Worm (Caenorhabditis elegans) whole organism, L2 larva: Measurements from ENCODE around the gene fbxa-135.

Source experiments
- F13H6.1 ChIP-seq: sonication (generic microtip); optimal IDR thresholded peaks from 2 replicates; lab custom pipeline; 2016; ENCODE audit warnings: missing genetic modification characterization, missing compliant biosample characterization
- R02D3.7 ChIP-seq: fragments of 150-350 bp; optimal IDR thresholded peaks from 2 replicates; lab custom pipeline; 2014; ENCODE audit warnings: missing biosample characterization, missing genetic modification characterization
- Y55F3AM.14 ChIP-seq: fragments of 200-800 bp; sonication (Bioruptor generic); optimal IDR thresholded peaks from 2 replicates; lab custom pipeline; 2018; ENCODE audit warnings: mild to moderate bottlenecking, missing genetic modification characterization, missing compliant biosample characterization
- ZK546.5 ChIP-seq: sonication (generic microtip); optimal IDR thresholded peaks from 2 replicates; lab custom pipeline; 2017; ENCODE audit warnings: missing biosample characterization, missing genetic modification characterization
- alr-1 ChIP-seq: fragments of 150-350 bp; optimal IDR thresholded peaks from 2 replicates; lab custom pipeline; 2014; ENCODE audit warnings: missing biosample characterization, missing genetic modification characterization
- aly-2 ChIP-seq: fragments of 150-350 bp; optimal IDR thresholded peaks from 2 replicates; lab custom pipeline; 2014; ENCODE audit warnings: missing biosample characterization, missing genetic modification characterization
- ama-1 ChIP-seq: fragments of 150-350 bp; optimal IDR thresholded peaks from 2 replicates; lab custom pipeline; 2018; ENCODE audit warnings: inconsistent platforms
- blmp-1 ChIP-seq: sonication (generic microtip); optimal IDR thresholded peaks from 2 replicates; lab custom pipeline; 2017; ENCODE audit warnings: missing genetic modification characterization, mild to moderate bottlenecking, missing compliant biosample characterization, antibody characterized with exemption, moderate library complexity; ENCODE audit not compliant: insufficient read depth
- ceh-16 ChIP-seq: fragments of 150-350 bp; optimal IDR thresholded peaks from 2 replicates; lab custom pipeline; 2014; ENCODE audit warnings: missing biosample characterization, missing genetic modification characterization
- ceh-82 ChIP-seq: fragments of 150-350 bp; optimal IDR thresholded peaks from 2 replicates; lab custom pipeline; 2014; ENCODE audit warnings: missing biosample characterization, missing genetic modification characterization
- egl-27 ChIP-seq: sonication (generic microtip); optimal IDR thresholded peaks from 3 replicates; lab custom pipeline; 2017; ENCODE audit warnings: missing biosample characterization, missing genetic modification reagents, missing genetic modification characterization
- elt-3 ChIP-seq: sonication (generic microtip); optimal IDR thresholded peaks from 2 replicates; lab custom pipeline; 2017; ENCODE audit warnings: missing biosample characterization, missing genetic modification characterization
- fos-1 ChIP-seq: fragments of 150-350 bp; optimal IDR thresholded peaks from 2 replicates; lab custom pipeline; 2014; ENCODE audit warnings: missing biosample characterization, missing genetic modification characterization
- lin-11 ChIP-seq: fragments of 150-350 bp; sonication (generic microtip); optimal IDR thresholded peaks from 2 replicates; lab custom pipeline; 2014; ENCODE audit warnings: missing biosample characterization, missing genetic modification characterization, inconsistent platforms, mixed read lengths
- lin-13 ChIP-seq: fragments of 150-350 bp; optimal IDR thresholded peaks from 2 replicates; lab custom pipeline; 2014; ENCODE audit warnings: missing biosample characterization, missing genetic modification reagents, missing genetic modification characterization
- lin-39 ChIP-seq: fragments of 150-350 bp; optimal IDR thresholded peaks from 2 replicates; lab custom pipeline; 2014; ENCODE audit warnings: missing biosample characterization, missing genetic modification reagents, missing genetic modification characterization
- lsy-2 ChIP-seq, 2 experiments: fragments of 150-350 bp in 1 of 2; sonication (generic microtip) in 1 of 2; optimal IDR thresholded peaks; 2 replicates each; lab custom pipeline; 2014 to 2017; ENCODE audit warnings: missing biosample characterization in 2 of 2, missing genetic modification characterization in 2 of 2
- mab-5 ChIP-seq: fragments of 150-350 bp; optimal IDR thresholded peaks from 2 replicates; lab custom pipeline; 2014; ENCODE audit warnings: missing biosample characterization, missing genetic modification characterization
- mbf-1 ChIP-seq: sonication (generic microtip); optimal IDR thresholded peaks from 2 replicates; lab custom pipeline; 2017; ENCODE audit warnings: missing biosample characterization, missing genetic modification characterization
- nhr-11 ChIP-seq: fragments of 150-350 bp; optimal IDR thresholded peaks from 2 replicates; lab custom pipeline; 2014; ENCODE audit warnings: missing biosample characterization, missing genetic modification characterization
- nhr-12 ChIP-seq: fragments of 150-350 bp; optimal IDR thresholded peaks from 2 replicates; lab custom pipeline; 2014; ENCODE audit warnings: missing biosample characterization, missing genetic modification characterization
- nhr-129 ChIP-seq: fragments of 150-350 bp; optimal IDR thresholded peaks from 2 replicates; lab custom pipeline; 2014; ENCODE audit warnings: missing biosample characterization, missing genetic modification characterization
- nhr-21 ChIP-seq: fragments of 150-350 bp; optimal IDR thresholded peaks from 2 replicates; lab custom pipeline; 2014; ENCODE audit warnings: missing biosample characterization, missing genetic modification characterization
- nhr-23 ChIP-seq: fragments of 150-350 bp; optimal IDR thresholded peaks from 2 replicates; lab custom pipeline; 2014; ENCODE audit warnings: missing biosample characterization, missing genetic modification reagents, missing genetic modification characterization
- nhr-237 ChIP-seq: fragments of 150-350 bp; optimal IDR thresholded peaks from 2 replicates; lab custom pipeline; 2014; ENCODE audit warnings: missing biosample characterization, missing genetic modification characterization
- nhr-25 ChIP-seq: fragments of 150-350 bp; sonication (generic microtip); optimal IDR thresholded peaks from 3 replicates; lab custom pipeline; 2014; ENCODE audit warnings: missing biosample characterization, missing genetic modification characterization
- nhr-6 ChIP-seq: fragments of 150-350 bp; optimal IDR thresholded peaks from 2 replicates; lab custom pipeline; 2014; ENCODE audit warnings: missing biosample characterization, missing genetic modification characterization
- nhr-77 ChIP-seq: fragments of 150-350 bp; optimal IDR thresholded peaks from 2 replicates; lab custom pipeline; 2014; ENCODE audit warnings: missing biosample characterization, missing genetic modification characterization
- peb-1 ChIP-seq: fragments of 150-350 bp; optimal IDR thresholded peaks from 2 replicates; lab custom pipeline; 2014; ENCODE audit warnings: missing biosample characterization, missing genetic modification characterization
- snpc-4 ChIP-seq: fragments of 150-350 bp; optimal IDR thresholded peaks from 2 replicates; lab custom pipeline; 2014; ENCODE audit warnings: missing biosample characterization, missing genetic modification characterization
- unc-39 ChIP-seq: fragments of 150-350 bp; optimal IDR thresholded peaks from 2 replicates; lab custom pipeline; 2014; ENCODE audit warnings: missing biosample characterization, missing genetic modification characterization
- unc-55 ChIP-seq: fragments of 150-350 bp; sonication (generic microtip); optimal IDR thresholded peaks from 3 replicates; lab custom pipeline; 2014; ENCODE audit warnings: missing biosample characterization, missing genetic modification reagents, missing genetic modification characterization
- zag-1 ChIP-seq: fragments of 150-350 bp; optimal IDR thresholded peaks from 2 replicates; lab custom pipeline; 2014; ENCODE audit warnings: missing biosample characterization, missing genetic modification characterization
- ztf-11 ChIP-seq: sonication (generic microtip); optimal IDR thresholded peaks from 2 replicates; lab custom pipeline; 2017; ENCODE audit warnings: missing biosample characterization, missing genetic modification characterization
- ztf-4 ChIP-seq: fragments of 150-350 bp; optimal IDR thresholded peaks from 2 replicates; lab custom pipeline; 2014; ENCODE audit warnings: missing biosample characterization, missing genetic modification characterization

The fbxa-135 gene

DNA sequence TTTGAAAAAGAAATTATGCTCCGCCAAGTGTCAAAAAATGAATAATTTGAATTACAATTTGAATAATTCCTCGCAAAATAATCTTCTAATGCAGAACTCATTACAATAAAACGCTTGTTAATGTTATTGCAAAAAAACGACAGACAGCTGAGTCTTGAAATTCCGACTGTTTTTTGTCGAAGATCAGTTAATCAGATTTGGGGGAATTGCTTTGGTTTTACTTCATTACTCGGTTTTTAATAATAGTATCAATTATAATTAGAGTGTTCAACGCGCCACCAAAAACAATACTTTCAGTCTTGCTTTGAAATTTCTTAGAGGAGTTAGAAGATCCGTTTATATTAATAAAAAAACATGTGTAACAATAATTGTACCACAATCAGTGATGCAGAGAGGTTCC, 24.2 kb upstream of the fbxa-135 start, which contains the start of gene srh-122:
TSS of gene srh-122 (minus strand) at position 101 of the 400 bp plus-strand sequence.
- TF ChIP-seq elt-3 (tag; lab: Kevin White, UChicago) (no peak), nhr-6 (tag; lab: Kevin White, UChicago) (no peak), unc-55 (no peak), peb-1 (tag; lab: Kevin White, UChicago) (no peak), nhr-21 (no peak), nhr-129 (no peak), mab-5 (tag; lab: Kevin White, UChicago) (no peak), nhr-12 (tag; lab: Kevin White, UChicago) (no peak), Y55F3AM.14 (GFP tag; lab: Kevin White, UChicago) (no peak), lin-11 (tag; lab: Kevin White, UChicago) (no peak), R02D3.7 (tag; lab: Kevin White, UChicago) (no peak), nhr-23 (tag; lab: Kevin White, UChicago) (no peak), lin-39 (no peak), ama-1 (lab: Kevin White, UChicago) (no peak), egl-27 (tag; lab: Kevin White, UChicago) (no peak)

DNA sequence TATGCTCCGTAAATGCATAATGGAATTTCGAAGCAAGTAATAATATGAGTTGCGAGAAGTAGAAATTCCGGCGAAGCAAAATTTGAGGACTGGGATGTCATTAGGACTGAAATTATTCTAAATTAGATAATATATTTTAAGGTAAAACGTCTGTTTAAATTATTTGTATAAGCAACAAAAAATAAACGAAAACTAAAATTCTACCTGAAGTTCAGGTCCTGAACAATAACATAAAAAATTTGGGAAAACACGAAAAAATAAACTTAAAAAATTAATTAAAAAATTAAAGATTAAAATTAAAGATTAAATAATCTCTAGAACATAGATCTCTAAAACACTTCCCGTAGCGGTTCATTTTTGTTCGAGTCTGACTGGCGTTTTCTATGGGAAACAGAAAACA, 22.2 kb upstream of the fbxa-135 start, which contains the start of gene srh-251:
TSS of gene srh-251 (minus strand) at position 101 of the 400 bp plus-strand sequence.
- TF ChIP-seq F13H6.1 (tag; lab: Kevin White, UChicago) = no peak
- TF ChIP-seq ztf-4 (tag; lab: Kevin White, UChicago) = no peak
- TF ChIP-seq ZK546.5 (tag; lab: Kevin White, UChicago) = no peak
- TF ChIP-seq snpc-4 (tag; lab: Kevin White, UChicago) = no peak
- TF ChIP-seq nhr-12 (tag; lab: Kevin White, UChicago) = no peak
- no peak for TF ChIP-seq mab-5 (tag; lab: Kevin White, UChicago)
- no peak for TF ChIP-seq nhr-11 (tag; lab: Kevin White, UChicago)
- TF ChIP-seq mbf-1 (tag; lab: Kevin White, UChicago) = no peak
- TF ChIP-seq lin-11 (tag; lab: Kevin White, UChicago) = no peak
- TF ChIP-seq, all 48 proteins: peak for 0

DNA sequence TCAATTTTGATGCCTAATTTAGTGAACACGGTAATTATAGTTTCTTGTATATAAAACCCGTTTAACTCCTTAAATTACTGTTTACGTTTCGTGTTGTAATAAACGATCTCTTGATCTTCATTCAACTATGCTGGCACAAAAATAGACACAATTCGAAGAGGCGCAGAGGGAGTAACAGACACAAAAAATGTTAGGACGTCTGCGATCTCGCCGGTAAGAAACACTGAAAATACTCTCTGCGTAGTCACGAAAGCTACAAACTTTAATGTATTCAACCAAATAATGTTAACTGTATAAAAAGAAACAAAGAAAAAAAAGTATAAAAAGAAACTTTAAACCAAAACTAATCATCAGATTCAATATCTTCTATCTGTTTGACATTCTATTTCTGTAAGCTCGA, 21.2 kb upstream of the fbxa-135 start, which contains the start of gene dhs-23:
TSS of gene dhs-23 (plus strand) at position 363 of the 400 bp plus-strand sequence.
- TF ChIP-seq fos-1 (peak; percentile 1), nhr-77 (no peak)

DNA sequence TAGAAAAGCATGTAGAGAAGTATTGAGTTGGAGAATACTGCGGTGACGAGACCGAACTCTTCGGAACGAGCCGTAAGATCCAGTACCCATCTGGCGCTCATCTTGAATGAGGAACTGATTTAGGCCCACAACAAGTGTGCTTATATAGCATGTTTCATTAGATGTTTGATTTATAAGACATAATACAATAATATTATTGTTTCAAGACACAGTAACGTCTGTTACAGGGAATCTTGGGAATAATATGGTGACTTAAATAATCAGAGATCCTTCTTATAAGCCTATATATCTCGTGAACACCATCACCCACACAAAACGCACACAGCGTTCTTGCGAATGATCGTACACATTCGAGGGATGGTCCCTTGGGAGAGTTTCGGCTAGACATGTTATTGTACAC, 18.3 kb upstream of the fbxa-135 start, which contains the start of gene str-88:
TSS of gene str-88 (minus strand) at position 101 of the 400 bp plus-strand sequence.
- no peak for TF ChIP-seq alr-1 (tag; lab: Kevin White, UChicago)
- TF ChIP-seq lsy-2 (tag; optimal IDR thresholded peaks at IDR 0.05; lab: Kevin White, UChicago) = no peak
- no peak for TF ChIP-seq aly-2 (tag; lab: Kevin White, UChicago)
- no peak for TF ChIP-seq egl-27 (tag; lab: Kevin White, UChicago)
- no peak for TF ChIP-seq blmp-1 (tag; lab: Kevin White, UChicago)
- no peak for TF ChIP-seq ceh-82 (tag; lab: Kevin White, UChicago)
- TF ChIP-seq nhr-21 = no peak
- TF ChIP-seq ztf-11 = no peak
- TF ChIP-seq snpc-4 (tag; lab: Kevin White, UChicago) = no peak
- no peak for TF ChIP-seq nhr-11 (tag; lab: Kevin White, UChicago)
- TF ChIP-seq lin-13 = no peak
- TF ChIP-seq mbf-1 (tag; lab: Kevin White, UChicago) = no peak
- TF ChIP-seq ztf-4 (tag; lab: Kevin White, UChicago) = no peak
- no peak for TF ChIP-seq zag-1 (tag; lab: Kevin White, UChicago)
- TF ChIP-seq nhr-23 (tag; lab: Kevin White, UChicago) = no peak

DNA sequence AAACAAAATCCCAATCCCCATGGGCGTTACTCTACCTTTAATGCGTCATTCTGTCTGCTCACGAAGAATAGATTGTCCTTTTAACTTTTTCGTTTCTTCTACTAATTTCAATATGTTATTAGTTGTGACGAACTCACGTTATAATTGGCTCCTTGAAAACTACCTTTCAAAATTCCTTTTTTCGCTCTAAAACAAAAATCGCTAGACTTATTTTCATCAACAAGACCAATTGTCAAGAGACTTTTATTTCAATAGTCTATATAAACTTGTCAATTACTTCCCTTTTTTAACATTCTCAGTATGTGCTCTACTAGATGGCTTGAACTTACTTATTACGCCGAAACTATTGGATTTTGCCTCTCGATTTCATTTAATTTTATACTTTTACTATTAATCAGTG, 17.3 kb upstream of the fbxa-135 start, which contains the start of gene str-102:
TSS of gene str-102 (plus strand) at position 301 of the 400 bp plus-strand sequence.
- no peak for TF ChIP-seq unc-39 (tag; lab: Kevin White, UChicago)
- no peak for TF ChIP-seq ceh-16 (tag; lab: Kevin White, UChicago)
- no peak for TF ChIP-seq nhr-77
- TF ChIP-seq ztf-4 (tag; lab: Kevin White, UChicago) = no peak
- no peak for TF ChIP-seq nhr-237 (tag; lab: Kevin White, UChicago)
- no peak for TF ChIP-seq nhr-21
- TF ChIP-seq zag-1 (tag; lab: Kevin White, UChicago) = no peak
- TF ChIP-seq nhr-11 (tag; lab: Kevin White, UChicago) = no peak
- TF ChIP-seq nhr-25 (tag; lab: Kevin White, UChicago) = no peak
